Worm (Caenorhabditis elegans) whole organism, early embryonic: ENCODE results near the gene mes-4.

Experiments used
- B0310.2 ChIP-seq: sonication (generic microtip); optimal IDR thresholded peaks from 2 replicates; lab custom pipeline; 2016; ENCODE audit warnings: mild to moderate bottlenecking, missing genetic modification characterization, missing compliant biosample characterization
- F13C5.2 ChIP-seq: sonication (generic microtip); optimal IDR thresholded peaks from 2 replicates; lab custom pipeline; 2017; ENCODE audit warnings: mild to moderate bottlenecking, missing genetic modification characterization, inconsistent platforms, missing compliant biosample characterization
- aly-1 ChIP-seq: sonication (generic microtip); optimal IDR thresholded peaks from 2 replicates; lab custom pipeline; 2016; ENCODE audit warnings: missing genetic modification characterization, missing compliant biosample characterization
- ama-1 ChIP-seq: fragments of 150-350 bp; optimal IDR thresholded peaks from 2 replicates; lab custom pipeline; 2014
- ceh-13 ChIP-seq: fragments of 200-800 bp; sonication (Bioruptor generic); optimal IDR thresholded peaks from 2 replicates; lab custom pipeline; 2018; ENCODE audit warnings: mild to moderate bottlenecking, missing genetic modification characterization, missing compliant biosample characterization
- ceh-36 ChIP-seq: sonication (generic microtip); optimal IDR thresholded peaks from 2 replicates; lab custom pipeline; 2016; ENCODE audit warnings: missing genetic modification characterization, inconsistent platforms, missing compliant biosample characterization
- ets-7 ChIP-seq: sonication (generic microtip); optimal IDR thresholded peaks from 2 replicates; lab custom pipeline; 2016; ENCODE audit warnings: missing genotype, missing genetic modification characterization, missing compliant biosample characterization
- flt-1 ChIP-seq: fragments of 200-800 bp; sonication (Bioruptor generic); IDR thresholded peaks from 2 replicates; pipeline ENCODE4 v1.3.6; 2022; ENCODE audit warnings: missing genetic modification characterization, missing compliant biosample characterization
- hmbx-1 ChIP-seq: sonication (generic microtip); optimal IDR thresholded peaks from 2 replicates; lab custom pipeline; 2016; ENCODE audit warnings: mild to moderate bottlenecking, missing genetic modification characterization, missing compliant biosample characterization
- hmg-4 ChIP-seq: fragments of 200-800 bp; sonication (Bioruptor generic); optimal IDR thresholded peaks from 2 replicates; lab custom pipeline; 2018; ENCODE audit warnings: mild to moderate bottlenecking, missing genetic modification characterization, missing compliant biosample characterization
- hnd-1 ChIP-seq: sonication (generic microtip); optimal IDR thresholded peaks from 2 replicates; lab custom pipeline; 2016; ENCODE audit warnings: missing genetic modification characterization, missing compliant biosample characterization
- pes-1 ChIP-seq: fragments of 200-800 bp; sonication (Bioruptor generic); IDR thresholded peaks from 2 replicates; pipeline ENCODE4 v1.3.6; 2022; ENCODE audit warnings: missing genetic modification reagents, missing genetic modification characterization, missing compliant biosample characterization
- scrt-1 ChIP-seq: fragments of 200-800 bp; sonication (Bioruptor generic); IDR thresholded peaks from 2 replicates; pipeline ENCODE4 v1.3.6; 2022; ENCODE audit warnings: missing genetic modification characterization, missing compliant biosample characterization
- sea-1 ChIP-seq: fragments of 200-800 bp; sonication (Bioruptor generic); conservative IDR thresholded peaks from 2 replicates; pipeline ENCODE4 v1.3.6; 2022; ENCODE audit warnings: missing genetic modification characterization, missing compliant biosample characterization
- tbx-11 ChIP-seq: fragments of 200-800 bp; sonication (Bioruptor generic); IDR thresholded peaks from 2 replicates; pipeline ENCODE4 v1.3.6; 2022; ENCODE audit warnings: missing genetic modification characterization, missing compliant biosample characterization
- tbx-37 ChIP-seq: fragments of 200-800 bp; sonication (Bioruptor generic); conservative IDR thresholded peaks from 2 replicates; pipeline ENCODE4 v1.3.6; 2022; ENCODE audit warnings: missing genetic modification reagents, missing genetic modification characterization, missing compliant biosample characterization
- tra-4 ChIP-seq: sonication (generic microtip); optimal IDR thresholded peaks from 2 replicates; lab custom pipeline; 2017; ENCODE audit warnings: missing genetic modification characterization, missing compliant biosample characterization

mes-4 gene

ce11 chrV:13391378-13392258 lies 45.7 kb downstream of the mes-4 start, which contains the start of gene somi-1:
somi-1 (minus strand) TSS chrV:13391395.
- no peak for TF ChIP-seq F13C5.2 (tag; lab: Kevin White, UChicago)
- TF ChIP-seq tbx-37 (GFP tag; lab: Robert Waterston, UW): peak; percentile 5; the same call in 1 of the 2 replicates
- no peak for TF ChIP-seq hnd-1 (tag; lab: Kevin White, UChicago)
- no peak for TF ChIP-seq flt-1 (GFP tag; lab: Robert Waterston, UW)
- no peak for TF ChIP-seq ets-7
- no peak for TF ChIP-seq hmbx-1 (tag; lab: Kevin White, UChicago)

ce11 chrV:13390936-13391335 lies 46.4 kb downstream of the mes-4 start:
- TF ChIP-seq ets-7 (no peak), hmg-4 (GFP tag; lab: Kevin White, UChicago) (no peak), tbx-11 (no peak), ceh-13 (GFP tag; lab: Kevin White, UChicago) (no peak), scrt-1 (GFP tag; lab: Robert Waterston, UW) (no peak)

ce11 chrV:13389454-13389853 lies 47.9 kb downstream of the mes-4 start:
- TF ChIP-seq B0310.2 (tag; lab: Kevin White, UChicago) (no peak), ceh-36 (tag; lab: Kevin White, UChicago) (no peak), tra-4 (no peak), scrt-1 (GFP tag; lab: Robert Waterston, UW) (no peak), ceh-13 (GFP tag; lab: Kevin White, UChicago) (no peak), tbx-37 (GFP tag; lab: Robert Waterston, UW) (no peak), hmg-4 (GFP tag; lab: Kevin White, UChicago) (no peak), aly-1 (tag; lab: Kevin White, UChicago) (no peak)

- no peak for TF ChIP-seq tbx-37 (GFP tag; lab: Robert Waterston, UW)
- TF ChIP-seq B0310.2 (tag; lab: Kevin White, UChicago): no peak
- no peak for TF ChIP-seq tbx-11
- no peak for TF ChIP-seq F13C5.2 (tag; lab: Kevin White, UChicago)
- no peak for TF ChIP-seq hnd-1 (tag; lab: Kevin White, UChicago)
These were observed 48.4 kb downstream of the mes-4 start for ce11 chrV:13388961-13389360.

- TF ChIP-seq flt-1 (GFP tag; lab: Robert Waterston, UW) (no peak), hmg-4 (GFP tag; lab: Kevin White, UChicago) (no peak), pes-1 (no peak), scrt-1 (GFP tag; lab: Robert Waterston, UW) (no peak), aly-1 (tag; lab: Kevin White, UChicago) (no peak), ama-1 (lab: Kevin White, UChicago) (no peak), ceh-36 (tag; lab: Kevin White, UChicago) (no peak), tra-4 (no peak), sea-1 (GFP tag; lab: Robert Waterston, UW) (no peak), ceh-13 (GFP tag; lab: Kevin White, UChicago) (no peak), B0310.2 (tag; lab: Kevin White, UChicago) (no peak)
These were observed 49.9 kb downstream of the mes-4 start for ce11 chrV:13387472-13387871.

- TF ChIP-seq ets-7: no peak
- TF ChIP-seq ceh-36 (tag; lab: Kevin White, UChicago): no peak
- no peak for TF ChIP-seq flt-1 (GFP tag; lab: Robert Waterston, UW)
- no peak for TF ChIP-seq ama-1 (lab: Kevin White, UChicago)
- no peak for TF ChIP-seq F13C5.2 (tag; lab: Kevin White, UChicago)
- TF ChIP-seq hmbx-1 (tag; lab: Kevin White, UChicago): no peak
- TF ChIP-seq scrt-1 (GFP tag; lab: Robert Waterston, UW): no peak
- TF ChIP-seq tbx-37 (GFP tag; lab: Robert Waterston, UW): no peak
- TF ChIP-seq B0310.2 (tag; lab: Kevin White, UChicago): no peak
- TF ChIP-seq sea-1 (GFP tag; lab: Robert Waterston, UW): no peak
- TF ChIP-seq pes-1: no peak
- TF ChIP-seq hnd-1 (tag; lab: Kevin White, UChicago): no peak
- TF ChIP-seq tbx-11: no peak
- no peak for TF ChIP-seq aly-1 (tag; lab: Kevin White, UChicago)
- no peak for TF ChIP-seq tra-4
- TF ChIP-seq ceh-13 (GFP tag; lab: Kevin White, UChicago): no peak
- TF ChIP-seq hmg-4 (GFP tag; lab: Kevin White, UChicago): no peak
These were observed 51.5 kb downstream of the mes-4 start, which contains the start of gene gcy-34 for ce11 chrV:13385798-13386197. gcy-34 (minus strand) TSS chrV:13385898.
